Worm (Caenorhabditis elegans): Measurements from ENCODE around the gene E02C12.9.

DNA sequence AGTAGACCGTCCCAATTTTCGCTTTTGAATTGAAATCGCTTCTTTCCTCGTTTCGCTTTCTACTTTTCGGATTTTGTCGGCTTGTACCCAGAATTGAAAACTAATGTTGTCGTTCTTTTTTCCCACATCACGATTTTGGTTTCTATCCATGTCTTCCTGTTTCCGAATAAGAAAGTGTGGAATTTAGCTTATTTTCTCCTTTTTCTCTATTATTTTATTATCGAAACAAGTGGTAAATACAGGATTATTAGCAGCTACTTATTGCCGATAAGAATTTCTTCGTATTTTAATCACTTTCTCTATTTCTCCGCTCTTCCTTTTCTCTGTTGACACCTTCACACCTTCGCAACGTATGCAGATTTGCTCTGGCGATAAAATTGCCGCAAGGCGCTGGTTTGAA lies 9.7 kb upstream of the E02C12.9 start:
- TF ChIP-seq nhr-20 (tag; optimal IDR thresholded peaks at IDR 0.05) (no peak), unc-62 (GFP tag; optimal IDR thresholded peaks at IDR 0.05) (no peak), mdl-1 (tag; optimal IDR thresholded peaks at IDR 0.05) (no peak), elt-3 (tag; optimal IDR thresholded peaks at IDR 0.05) (no peak), jun-1 (tag; optimal IDR thresholded peaks at IDR 0.05) (no peak), tbx-2 (tag; optimal IDR thresholded peaks at IDR 0.05) (no peak), lin-15B (tag; optimal IDR thresholded peaks at IDR 0.05) (no peak), ceh-82 (tag; optimal IDR thresholded peaks at IDR 0.05) (no peak), nhr-85 (tag) (no peak), ztf-11 (tag; optimal IDR thresholded peaks at IDR 0.05) (no peak), nhr-12 (tag; optimal IDR thresholded peaks at IDR 0.05) (no peak), rnt-1 (tag; optimal IDR thresholded peaks at IDR 0.05) (no peak)

Measured in whole organism, L1 larva.